Fruit fly (Drosophila melanogaster) S2 (cell line): ENCODE data around the gene CG32695.

Experiments used
- CG8478 ChIP-seq: fragments of >200 bp; optimal IDR thresholded peaks from 2 replicates; lab custom pipeline; 2018
- CTCF ChIP-seq, 2 experiments: fragments of >200 bp; optimal IDR thresholded peaks; 2 replicates each; lab custom pipeline; 2018

The CG32695 gene

dm6 chrX:9873917-9874316 is at the start of gene CG32695:
Gene CG32695, minus strand, starts transcription at chrX:9874057.
- no peak for TF ChIP-seq CG8478
- no peak for TF ChIP-seq CTCF (optimal IDR thresholded peaks at IDR 0.05; lab: Kevin White, UChicago)

DNA sequence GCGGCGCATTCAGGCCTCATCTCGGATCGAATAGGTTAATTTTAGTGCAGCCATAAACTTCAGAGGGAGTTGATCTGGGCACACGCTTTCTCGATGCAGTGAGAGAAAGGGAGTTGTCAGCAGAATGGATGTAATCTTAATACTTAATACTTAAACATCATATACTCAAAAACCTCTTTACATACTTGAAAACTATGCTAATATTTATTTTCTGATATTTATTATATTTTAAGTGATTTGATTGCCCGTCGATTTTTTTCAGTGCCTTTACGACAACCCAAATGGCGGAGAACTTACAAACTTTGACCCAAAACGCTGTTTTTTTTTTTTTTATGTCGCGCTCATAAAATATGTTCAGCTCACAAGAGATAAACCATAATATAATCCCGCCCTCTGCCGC is 37.9 kb upstream of the CG32695 start:
- TF ChIP-seq CG8478: no peak
- TF ChIP-seq CTCF (optimal IDR thresholded peaks at IDR 0.05; lab: Kevin White, UChicago): no peak

DNA sequence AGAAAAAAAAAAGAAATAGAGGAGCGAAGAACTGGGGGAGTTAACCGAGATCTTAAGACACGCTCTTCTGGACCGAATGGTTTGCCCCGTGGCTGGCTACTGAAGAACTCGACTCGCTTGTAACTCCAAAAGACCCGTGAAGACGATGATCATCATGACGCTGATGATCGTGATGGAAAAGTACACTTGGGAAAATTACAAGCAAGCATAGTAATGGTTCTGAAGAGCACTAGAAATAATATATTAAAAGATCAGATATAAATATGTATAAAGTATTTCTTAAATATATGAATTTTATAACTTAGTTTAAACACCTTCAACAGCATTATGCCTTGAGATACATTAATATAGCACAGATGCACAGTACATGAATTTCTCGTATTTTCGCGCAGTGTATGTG is 37.2 kb upstream of the CG32695 start, which contains the start of gene CG1986:
CG1986 (minus strand) TSS at position 101 of the 400 bp plus-strand sequence.
- TF ChIP-seq CTCF (optimal IDR thresholded peaks at IDR 0.05; lab: Kevin White, UChicago) (no peak), CG8478 (no peak)

- no peak for TF ChIP-seq CG8478
- no peak for TF ChIP-seq CTCF (optimal IDR thresholded peaks at IDR 0.05; lab: Kevin White, UChicago)
These were observed 35.5 kb upstream of the CG32695 start for dm6 chrX:9909384-9909783.

- TF ChIP-seq CTCF (optimal IDR thresholded peaks at IDR 0.05; lab: Kevin White, UChicago) (no peak), CG8478 (no peak)
These were observed 25.8 kb upstream of the CG32695 start, which contains the start of gene CG15249 for dm6 chrX:9899535-9900179. Gene CG15249, minus strand, starts transcription at chrX:9899585.

DNA sequence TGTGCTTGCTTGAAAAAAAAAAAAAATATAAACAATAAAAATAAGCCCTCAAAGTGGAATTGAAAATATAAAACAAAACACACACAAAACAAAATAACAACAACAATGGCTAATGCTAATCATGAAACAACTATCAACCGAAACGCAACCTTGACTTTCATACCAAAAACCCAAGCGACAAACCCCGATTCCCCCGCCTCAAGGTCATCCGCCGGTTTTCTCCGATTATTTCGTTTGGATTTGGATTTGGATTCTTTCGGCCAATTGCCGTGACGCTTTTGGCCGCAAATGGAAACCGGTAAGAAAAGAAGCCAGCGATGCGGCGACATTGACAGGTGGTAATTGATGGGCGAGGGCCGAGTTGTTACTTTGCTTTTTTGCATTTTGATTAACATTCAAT is 23.7 kb upstream of the CG32695 start:
- TF ChIP-seq CTCF (optimal IDR thresholded peaks at IDR 0.05; lab: Kevin White, UChicago) (no peak), CG8478 (no peak)

DNA sequence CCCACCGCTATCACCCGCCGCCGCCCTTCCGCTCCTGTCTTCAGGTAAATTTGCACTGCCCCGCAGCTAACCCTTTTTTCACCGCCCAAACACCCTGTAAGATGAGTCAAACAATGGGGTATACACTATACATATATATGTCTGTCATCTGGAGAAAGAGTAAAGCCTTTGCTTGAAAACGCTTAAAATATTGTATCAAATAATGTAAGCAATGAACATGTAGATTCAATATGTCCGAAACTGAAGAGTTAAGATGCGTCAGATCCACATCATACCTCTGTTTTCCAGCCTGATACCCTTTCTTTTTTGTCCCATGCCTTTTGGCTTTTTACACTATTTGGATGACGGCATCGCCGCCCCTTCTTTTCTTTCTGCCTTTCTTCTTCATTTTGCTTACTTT is 19.0 kb upstream of the CG32695 start:
- TF ChIP-seq CTCF (optimal IDR thresholded peaks at IDR 0.05; lab: Kevin White, UChicago) (no peak), CG8478 (no peak)

dm6 chrX:9889686-9890085 is 15.8 kb upstream of the CG32695 start:
- TF ChIP-seq CTCF (optimal IDR thresholded peaks at IDR 0.05; lab: Kevin White, UChicago) (no peak), CG8478 (no peak)

DNA sequence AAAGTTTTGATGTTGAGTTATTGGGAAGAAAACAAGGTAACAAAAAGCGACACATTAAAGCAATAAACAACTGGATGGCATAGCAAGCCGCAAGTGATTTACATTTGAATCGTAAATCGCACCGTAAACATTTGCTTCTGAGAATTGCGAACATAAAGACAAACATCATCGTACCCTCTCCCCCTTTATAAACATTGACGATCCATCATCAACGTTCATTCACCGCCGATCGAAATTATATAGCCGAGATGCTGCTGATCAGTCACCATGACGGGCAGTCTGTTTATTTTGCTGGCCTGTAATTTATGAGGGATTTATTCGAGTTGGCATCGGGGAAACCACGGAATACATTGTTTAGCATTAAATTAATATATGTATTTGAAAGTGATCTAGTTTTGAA is 11.5 kb upstream of the CG32695 start:
- TF ChIP-seq CTCF (optimal IDR thresholded peaks at IDR 0.05; lab: Kevin White, UChicago): no peak
- TF ChIP-seq CG8478: no peak

- no peak for TF ChIP-seq CTCF (optimal IDR thresholded peaks at IDR 0.05; lab: Kevin White, UChicago)
These were observed 10.4 kb upstream of the CG32695 start, which contains the start of gene CG9691 for dm6 chrX:9884221-9884620. Gene CG9691, plus strand, starts transcription at chrX:9884442.

- no peak for TF ChIP-seq CTCF (optimal IDR thresholded peaks at IDR 0.05; lab: Kevin White, UChicago)
- no peak for TF ChIP-seq CG8478
These were observed 9.0 kb upstream of the CG32695 start for dm6 chrX:9882900-9883299.

- no peak for TF ChIP-seq CG8478
These were observed 7.9 kb upstream of the CG32695 start, which contains the start of gene CG9689 for dm6 chrX:9881746-9882145. Gene CG9689, plus strand, starts transcription at chrX:9881953.

- TF ChIP-seq CTCF (optimal IDR thresholded peaks at IDR 0.05; lab: Kevin White, UChicago) (no peak), CG8478 (no peak)
These were observed 5.7 kb upstream of the CG32695 start, which contains the start of gene CG9686 for dm6 chrX:9879570-9879969. Gene CG9686, plus strand, starts transcription at chrX:9879870.

- TF ChIP-seq CG8478 (no peak), CTCF (optimal IDR thresholded peaks at IDR 0.05; lab: Kevin White, UChicago) (no peak)
These were observed 4.3 kb upstream of the CG32695 start, which contains the start of gene CG1468 for dm6 chrX:9878125-9878524. Gene CG1468, plus strand, starts transcription at chrX:9878422.

DNA sequence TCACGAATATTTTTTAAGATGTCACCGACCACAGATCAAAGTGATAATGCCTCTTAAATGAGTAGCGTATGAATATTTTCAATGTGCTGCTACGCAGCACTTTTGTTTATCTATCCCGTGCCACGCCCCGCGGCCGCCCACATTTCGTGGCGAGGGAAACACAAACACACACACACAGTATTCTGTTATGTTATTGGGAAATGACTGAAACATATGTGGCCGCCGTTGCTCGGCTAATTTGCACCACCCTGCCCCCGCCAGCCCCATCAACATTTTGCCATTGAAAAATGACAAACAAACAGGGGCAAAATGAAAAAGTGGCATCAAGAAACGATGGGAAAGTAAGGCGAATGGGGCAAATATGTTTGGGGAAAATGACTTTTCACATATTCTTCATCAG is 3.4 kb upstream of the CG32695 start:
- TF ChIP-seq CTCF (optimal IDR thresholded peaks at IDR 0.05; lab: Kevin White, UChicago) (no peak), CG8478 (no peak)

DNA sequence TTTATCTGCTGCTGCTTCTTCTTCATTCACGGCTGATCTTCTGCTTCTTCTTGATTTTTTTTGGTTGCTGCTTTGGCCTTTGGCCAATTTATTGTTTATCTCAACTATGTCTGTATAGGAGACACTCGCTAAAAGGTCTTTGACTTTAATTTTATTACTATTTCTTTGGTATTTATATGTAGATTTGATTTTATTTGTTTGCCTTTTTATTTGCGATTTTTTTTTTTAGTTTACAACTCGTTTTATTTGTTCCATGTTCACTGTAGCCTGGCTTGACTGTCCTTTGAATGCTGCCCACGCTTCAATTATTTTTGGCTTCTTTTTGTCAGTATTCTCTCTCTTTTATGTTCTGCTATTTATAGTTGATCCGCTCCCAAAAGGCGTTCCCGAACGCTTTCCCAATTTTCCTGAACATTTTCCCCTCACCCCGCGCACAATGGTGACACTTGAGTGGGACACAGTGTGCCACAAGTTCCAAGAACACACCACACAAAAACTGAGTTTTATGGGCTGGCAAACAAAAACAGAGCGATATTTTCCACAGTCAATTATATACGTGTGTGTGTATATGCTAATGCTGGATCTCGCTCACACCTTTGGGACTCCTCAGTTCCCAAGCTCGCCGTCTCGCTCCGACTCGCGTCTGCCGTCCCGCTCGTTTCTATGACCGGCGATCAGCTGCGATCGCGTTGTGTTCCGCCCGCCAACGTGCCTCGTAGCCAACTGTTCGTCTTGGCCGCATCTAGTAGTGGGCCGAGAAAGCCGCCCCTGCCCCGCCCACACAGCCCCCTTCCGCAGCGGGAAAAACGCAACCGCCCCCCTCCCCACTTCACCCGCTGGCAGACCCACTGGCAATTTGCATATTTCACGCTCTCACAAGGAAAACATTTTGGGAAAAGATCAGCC is 2.3 kb upstream of the CG32695 start, which contains the start of gene CG15247:
CG15247 (minus strand) TSS at position 725 of the 906 bp plus-strand sequence.
- TF ChIP-seq CTCF (optimal IDR thresholded peaks at IDR 0.05; lab: Kevin White, UChicago): no peak
- TF ChIP-seq CG8478: no peak
